Worm (Caenorhabditis elegans): ENCODE data around the gene F11C1.1.

The F11C1.1 gene

DNA sequence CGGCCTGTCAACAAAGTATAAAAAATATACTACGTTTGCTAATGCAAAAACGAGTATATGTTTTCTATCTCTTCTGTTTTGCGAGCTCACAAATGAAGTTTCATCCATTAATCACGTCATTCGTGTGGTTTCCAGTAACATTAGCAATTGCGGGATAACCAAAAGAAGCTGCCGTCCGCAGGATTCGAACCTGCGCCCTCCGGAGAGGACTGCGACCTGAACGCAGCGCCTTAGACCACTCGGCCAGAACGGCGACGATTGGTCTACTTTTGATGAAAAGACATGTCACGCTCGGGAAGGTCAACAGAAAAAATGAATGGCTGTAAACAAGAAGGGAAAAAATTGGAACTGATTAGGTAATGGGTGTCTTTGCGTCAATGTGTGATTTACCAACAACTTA lies 48.4 kb upstream of the F11C1.1 start (continued):
- TF ChIP-seq T07F8.4 (tag; optimal IDR thresholded peaks at IDR 0.05) (peak; percentile 59), sea-2 (GFP tag; IDR thresholded peaks at IDR 0.05) (no peak), F37B4.10 (GFP tag; IDR thresholded peaks at IDR 0.05) (no peak), hmg-20 (GFP tag; IDR thresholded peaks at IDR 0.05) (0 out of 2 replicates have a peak, but pooled peaks have one; percentile 44), hlh-26 (GFP tag; conservative IDR thresholded peaks at IDR 0.05) (no peak), lin-26 (GFP tag; IDR thresholded peaks at IDR 0.05) (peak; percentile 93), madf-6 (GFP tag; IDR thresholded peaks at IDR 0.05) (peak; percentile 69; the same call in 1 of the 2 replicates), B0261.1 (tag; optimal IDR thresholded peaks at IDR 0.05) (peak; percentile 83), him-1 (tag; optimal IDR thresholded peaks at IDR 0.05) (peak; percentile 90), mcd-1 (GFP tag; IDR thresholded peaks at IDR 0.05) (no peak), lin-54 (GFP tag; optimal IDR thresholded peaks at IDR 0.05) (no peak)

DNA sequence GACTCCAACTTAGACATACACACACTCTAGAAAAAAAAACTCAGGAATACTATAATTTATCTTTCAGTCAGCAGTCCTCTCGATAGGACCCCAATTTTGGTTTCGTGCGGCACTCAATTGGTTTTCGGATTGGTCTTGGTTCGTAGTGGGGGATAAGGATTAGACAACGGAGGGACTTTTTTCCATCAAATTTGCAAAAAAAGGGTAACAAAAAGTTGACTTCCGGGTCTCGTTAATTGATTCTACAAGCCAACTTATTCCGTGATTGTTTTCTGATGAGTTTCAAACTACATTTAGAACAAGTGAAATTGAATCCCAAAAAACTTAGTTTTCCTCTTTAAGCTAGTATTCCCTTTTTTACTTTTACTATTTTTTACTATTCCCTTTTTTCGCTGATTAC lies 44.0 kb upstream of the F11C1.1 start:
- TF ChIP-seq him-1 (tag; optimal IDR thresholded peaks at IDR 0.05) (no peak), ztf-28 (GFP tag; IDR thresholded peaks at IDR 0.05) (no peak), hmg-1.2 (GFP tag; IDR thresholded peaks at IDR 0.05) (no peak), T07F8.4 (tag; optimal IDR thresholded peaks at IDR 0.05) (no peak), lin-40 (tag; optimal IDR thresholded peaks at IDR 0.05) (no peak), F33H1.4 (GFP tag; IDR thresholded peaks at IDR 0.05) (no peak), B0019.2 (GFP tag; conservative IDR thresholded peaks at IDR 0.05) (no peak), ekl-4 (GFP tag; IDR thresholded peaks at IDR 0.05) (no peak), efl-1 (GFP tag; optimal IDR thresholded peaks at IDR 0.05) (no peak), lsl-1 (GFP tag; optimal IDR thresholded peaks at IDR 0.05) (no peak), D2030.7 (GFP tag; IDR thresholded peaks at IDR 0.05) (no peak), tbp1 (GFP tag; optimal IDR thresholded peaks at IDR 0.05) (no peak), F57C9.4 (tag; optimal IDR thresholded peaks at IDR 0.05) (no peak), rec-8 (tag; optimal IDR thresholded peaks at IDR 0.05) (no peak), F37B4.10 (GFP tag; IDR thresholded peaks at IDR 0.05) (no peak), Y56A3A.18 (GFP tag; IDR thresholded peaks at IDR 0.05) (no peak), snpc-1.1 (tag; optimal IDR thresholded peaks at IDR 0.05; ENCODE audit: insufficient read depth) (no peak)

- TF ChIP-seq repo-1 (tag; optimal IDR thresholded peaks at IDR 0.05) (no peak), ztf-25 (GFP tag; IDR thresholded peaks at IDR 0.05) (no peak), F37B4.10 (GFP tag; IDR thresholded peaks at IDR 0.05) (no peak), snpc-3.4 (tag; optimal IDR thresholded peaks at IDR 0.05) (no peak), egl-18 (GFP tag; IDR thresholded peaks at IDR 0.05) (no peak), lin-54 (GFP tag; optimal IDR thresholded peaks at IDR 0.05) (no peak), lin-40 (tag; optimal IDR thresholded peaks at IDR 0.05) (no peak), egl-44 (GFP tag; IDR thresholded peaks at IDR 0.05) (no peak)
Measured at ce11 chrX:13033850-13034249, 43.5 kb upstream of the F11C1.1 start.

ce11 chrX:13032610-13033009 lies 42.2 kb upstream of the F11C1.1 start, which contains the start of gene npr-10:
TSS of gene npr-10 (minus strand) at chrX:13032710.
- TF ChIP-seq lin-26 (GFP tag; IDR thresholded peaks at IDR 0.05) = no peak
- TF ChIP-seq lin-40 (tag; optimal IDR thresholded peaks at IDR 0.05) = no peak
- TF ChIP-seq ccch-3 (GFP tag; optimal IDR thresholded peaks at IDR 0.05) = no peak
- TF ChIP-seq lin-35 (GFP tag; optimal IDR thresholded peaks at IDR 0.05) = no peak
- no peak for TF ChIP-seq lir-1 (GFP tag; conservative IDR thresholded peaks at IDR 0.05)
- no peak for TF ChIP-seq chd-7 (tag; optimal IDR thresholded peaks at IDR 0.05)

All from whole organism, young adult.